Worm (Caenorhabditis elegans): ENCODE data around the gene tba-9.

DNA sequence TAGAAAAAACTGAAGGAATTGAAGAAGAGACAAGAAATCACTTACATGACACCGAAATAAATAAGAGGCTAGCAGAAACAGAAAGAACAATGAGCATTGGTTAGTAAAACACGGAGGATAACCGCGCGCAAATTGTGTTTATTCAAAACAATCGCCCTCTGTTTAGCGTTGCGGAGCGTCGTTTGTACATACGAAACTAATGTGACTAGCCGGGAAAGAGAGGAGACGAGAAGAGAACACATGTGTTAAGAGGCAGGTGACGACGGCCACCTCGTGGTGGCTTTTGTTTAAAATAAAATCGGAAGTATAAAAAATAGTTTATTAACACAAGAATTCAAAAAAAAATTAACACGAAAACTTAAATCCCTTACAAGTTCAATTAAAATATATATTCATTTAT is 6.8 kb upstream of the tba-9 start, which contains the start of gene F40F4.7:
- TF ChIP-seq him-1 (tag; optimal IDR thresholded peaks at IDR 0.05): no peak
- TF ChIP-seq dao-5 (tag; optimal IDR thresholded peaks at IDR 0.05): no peak
